Fruit fly (Drosophila melanogaster) whole organism, pupa: ENCODE measurements around the gene CG6508.

Experiments
- fd96Ca ChIP-seq: fragments of 200-800 bp; sonication (Bioruptor generic); IDR thresholded peaks from 3 replicates; pipeline ENCODE4 v1.3.6; 2022; ENCODE audit warnings: missing biosample characterization, missing genetic modification characterization
- rn ChIP-seq: fragments of 200-800 bp; sonication (Bioruptor generic); IDR thresholded peaks from 2 replicates; pipeline ENCODE4 v1.3.6; 2022; ENCODE audit warnings: missing biosample characterization, missing genetic modification characterization

DNA sequence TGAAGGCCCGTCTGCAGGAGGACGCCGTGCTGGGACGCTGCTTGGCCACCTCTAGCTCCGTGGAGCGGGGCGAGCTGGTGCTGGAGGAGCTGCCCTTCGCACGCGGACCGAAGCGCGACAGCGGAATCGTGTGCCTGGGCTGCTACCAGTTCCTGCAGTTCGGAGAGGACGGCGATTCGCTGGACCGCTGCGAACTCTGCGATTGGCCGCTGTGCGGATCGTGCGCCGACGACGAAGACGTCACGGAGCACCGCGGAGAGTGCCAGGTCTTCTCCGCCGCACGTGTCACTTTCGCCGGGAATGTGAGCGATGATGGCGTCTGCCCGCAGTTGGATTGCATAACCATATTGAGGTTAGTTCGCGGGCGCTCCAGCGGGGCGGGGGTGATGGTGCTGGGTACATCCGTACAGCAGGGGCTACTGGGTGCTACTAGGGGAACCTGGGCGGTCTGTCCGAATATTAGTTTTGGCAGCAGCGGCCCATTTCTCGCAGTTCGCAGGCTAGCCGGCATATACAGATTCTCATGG is 32.5 kb downstream of the CG6508 start:
- TF ChIP-seq fd96Ca (no peak), rn (GFP tag; lab: Robert Waterston, UW) (no peak)
